Fruit fly (Drosophila melanogaster) whole organism, embryonic: Measurements from ENCODE around the gene corolla.

Experiments used
- Adf1 ChIP-seq: fragments of 200-800 bp; sonication (Bioruptor generic); IDR thresholded peaks from 2 replicates; pipeline ENCODE4 v1.3.6; 2022; ENCODE audit warnings: missing biosample characterization, missing genetic modification characterization
- CG10209 ChIP-seq: fragments of 200-800 bp; sonication (Bioruptor generic); optimal IDR thresholded peaks from 3 replicates; lab custom pipeline; 2017; ENCODE audit warnings: missing biosample characterization, mild to moderate bottlenecking, missing genetic modification characterization, missing genetic modification reagents
- CG1024 ChIP-seq: fragments of 200-800 bp; sonication (Bioruptor generic); IDR thresholded peaks from 2 replicates; pipeline ENCODE4 v1.3.6; 2022; ENCODE audit warnings: missing biosample characterization, missing genetic modification characterization
- CG10431 ChIP-seq: fragments of 200-800 bp; sonication (Bioruptor generic); optimal IDR thresholded peaks from 3 replicates; lab custom pipeline; 2018; ENCODE audit warnings: missing biosample characterization, mild to moderate bottlenecking, missing genetic modification characterization
- CG13624 ChIP-seq: fragments of 200-800 bp; sonication (Bioruptor generic); optimal IDR thresholded peaks from 2 replicates; lab custom pipeline; 2016; ENCODE audit warnings: missing biosample characterization, missing genetic modification characterization
- CG15514 ChIP-seq: fragments of 200-800 bp; sonication (Bioruptor generic); optimal IDR thresholded peaks from 3 replicates; lab custom pipeline; 2017; ENCODE audit warnings: missing biosample characterization, missing genetic modification characterization, mild to moderate bottlenecking, moderate library complexity, missing genetic modification reagents
- CG16779 ChIP-seq: fragments of 200-800 bp; sonication (Bioruptor generic); IDR thresholded peaks from 2 replicates; pipeline ENCODE4 v1.3.6; 2022; ENCODE audit warnings: missing biosample characterization, missing genetic modification characterization
- CG17568 ChIP-seq: fragments of 200-800 bp; sonication (Bioruptor generic); optimal IDR thresholded peaks from 2 replicates; lab custom pipeline; 2018; ENCODE audit warnings: missing biosample characterization, mild to moderate bottlenecking, missing genetic modification characterization, moderate library complexity
- CG18011 ChIP-seq: fragments of 200-800 bp; sonication (Bioruptor generic); optimal IDR thresholded peaks from 2 replicates; lab custom pipeline; 2017; ENCODE audit warnings: missing biosample characterization, missing genetic modification characterization, mild to moderate bottlenecking, moderate library complexity, missing genotype
- CG2202 ChIP-seq: fragments of 200-800 bp; sonication (Bioruptor generic); optimal IDR thresholded peaks from 2 replicates; lab custom pipeline; 2018; ENCODE audit warnings: missing biosample characterization, mild to moderate bottlenecking, missing genetic modification characterization
- CG30431 ChIP-seq: fragments of 200-800 bp; sonication (Bioruptor generic); optimal IDR thresholded peaks from 2 replicates; lab custom pipeline; 2017; ENCODE audit warnings: missing biosample characterization, missing genetic modification characterization
- CG3163 ChIP-seq: fragments of 200-800 bp; sonication (Bioruptor generic); optimal IDR thresholded peaks from 3 replicates; lab custom pipeline; 2016; ENCODE audit warnings: missing biosample characterization, missing genetic modification characterization
- CG32767 ChIP-seq: fragments of 200-800 bp; sonication (Bioruptor generic); IDR thresholded peaks from 2 replicates; pipeline ENCODE4 v1.3.6; 2022; ENCODE audit warnings: missing biosample characterization, missing genetic modification characterization
- CG34224 ChIP-seq: fragments of 200-800 bp; sonication (Bioruptor generic); IDR thresholded peaks from 3 replicates; pipeline ENCODE4 v1.3.6; 2022; ENCODE audit warnings: missing biosample characterization, missing genetic modification characterization; ENCODE audit not compliant: partially characterized antibody
- CG3838 ChIP-seq: fragments of 200-800 bp; sonication (Bioruptor generic); optimal IDR thresholded peaks from 3 replicates; lab custom pipeline; 2016; ENCODE audit warnings: missing biosample characterization, missing genetic modification characterization
- CG8944 ChIP-seq: fragments of 200-800 bp; sonication (Bioruptor generic); optimal IDR thresholded peaks from 3 replicates; lab custom pipeline; 2016; ENCODE audit warnings: missing biosample characterization, missing genetic modification characterization
- CG9797 ChIP-seq: fragments of 200-800 bp; sonication (Bioruptor generic); optimal IDR thresholded peaks from 3 replicates; lab custom pipeline; 2018; ENCODE audit warnings: missing biosample characterization, mild to moderate bottlenecking, missing genetic modification characterization
- CG9876 ChIP-seq: fragments of 200-800 bp; sonication (Bioruptor generic); optimal IDR thresholded peaks from 2 replicates; lab custom pipeline; 2016; ENCODE audit warnings: missing biosample characterization, missing genetic modification characterization
- Chrac-16 ChIP-seq: fragments of 200-800 bp; sonication (Bioruptor generic); optimal IDR thresholded peaks from 3 replicates; lab custom pipeline; 2016; ENCODE audit warnings: missing biosample characterization, missing genetic modification characterization
- CoRest ChIP-seq: fragments of 200-800 bp; sonication (Bioruptor generic); optimal IDR thresholded peaks from 3 replicates; lab custom pipeline; 2018; ENCODE audit warnings: missing biosample characterization, mild to moderate bottlenecking, missing genetic modification characterization, moderate library complexity
- Dip3 ChIP-seq: fragments of 200-800 bp; sonication (Bioruptor generic); optimal IDR thresholded peaks from 3 replicates; lab custom pipeline; 2016; ENCODE audit warnings: missing biosample characterization, missing genetic modification characterization
- Dll ChIP-seq: fragments of 200-800 bp; sonication (Bioruptor generic); IDR thresholded peaks from 4 replicates; pipeline ENCODE4 v1.3.6; 2022; ENCODE audit warnings: missing biosample characterization, missing genetic modification characterization; ENCODE audit not compliant: partially characterized antibody
- GATAe ChIP-seq: fragments of 200-800 bp; sonication (Bioruptor generic); conservative IDR thresholded peaks from 2 replicates; pipeline ENCODE4 v1.3.6; 2022; ENCODE audit warnings: missing biosample characterization, missing genetic modification characterization
- HmgD ChIP-seq: fragments of 200-800 bp; sonication (Bioruptor generic); optimal IDR thresholded peaks from 3 replicates; lab custom pipeline; 2016; ENCODE audit warnings: missing biosample characterization, missing genetic modification characterization
- MESR4 ChIP-seq: fragments of 200-800 bp; sonication (Bioruptor generic); optimal IDR thresholded peaks from 2 replicates; lab custom pipeline; 2018; ENCODE audit warnings: missing biosample characterization, mild to moderate bottlenecking, missing genetic modification characterization, moderate library complexity
- Med ChIP-seq: fragments of 200-800 bp; sonication (Bioruptor generic); peaks from one replicate; lab custom pipeline; 2016; ENCODE audit warnings: missing biosample characterization, missing genetic modification characterization, mild to moderate bottlenecking, inconsistent platforms, moderate library complexity
- Opbp ChIP-seq: fragments of 200-800 bp; sonication (Bioruptor generic); IDR thresholded peaks from 3 replicates; pipeline ENCODE4 v1.3.6; 2022; ENCODE audit warnings: missing biosample characterization, missing genetic modification characterization; ENCODE audit not compliant: partially characterized antibody
- Optix ChIP-seq: fragments of 200-800 bp; sonication (Bioruptor generic); IDR thresholded peaks from 3 replicates; pipeline ENCODE4 v1.3.6; 2022; ENCODE audit warnings: missing biosample characterization, missing genetic modification characterization
- PHDP ChIP-seq: fragments of 200-800 bp; sonication (Bioruptor generic); optimal IDR thresholded peaks from 3 replicates; lab custom pipeline; 2018; ENCODE audit warnings: missing biosample characterization, mild to moderate bottlenecking, missing genetic modification characterization, moderate library complexity
- Rfx ChIP-seq: fragments of 200-800 bp; sonication (Bioruptor generic); IDR thresholded peaks from 2 replicates; pipeline ENCODE4 v1.3.6; 2022; ENCODE audit warnings: missing biosample characterization, missing genetic modification characterization
- Scr ChIP-seq: fragments of 200-800 bp; sonication (Bioruptor generic); IDR thresholded peaks from 2 replicates; pipeline ENCODE4 v1.3.6; 2022; ENCODE audit warnings: missing biosample characterization, missing genetic modification characterization; ENCODE audit not compliant: partially characterized antibody
- Sox102F ChIP-seq: fragments of 200-800 bp; sonication (Bioruptor generic); optimal IDR thresholded peaks from 2 replicates; lab custom pipeline; 2018; ENCODE audit warnings: missing biosample characterization, mild to moderate bottlenecking, missing genetic modification characterization, moderate library complexity
- Taf1 ChIP-seq: fragments of 200-800 bp; sonication (Bioruptor generic); IDR thresholded peaks from 2 replicates; pipeline ENCODE4 v1.3.6; 2022; ENCODE audit warnings: missing biosample characterization, missing genetic modification characterization
- bigmax ChIP-seq: fragments of 200-800 bp; sonication (Bioruptor generic); optimal IDR thresholded peaks from 2 replicates; lab custom pipeline; 2018; ENCODE audit warnings: missing biosample characterization, mild to moderate bottlenecking, missing genetic modification characterization
- bowl ChIP-seq: fragments of 200-800 bp; sonication (Bioruptor generic); IDR thresholded peaks from 2 replicates; pipeline ENCODE4 v1.3.6; 2022; ENCODE audit warnings: missing biosample characterization, missing genetic modification characterization
- br ChIP-seq: fragments of >200 bp; optimal IDR thresholded peaks from 2 replicates; lab custom pipeline; 2017
- chif ChIP-seq, 2 experiments: fragments of 200-800 bp; sonication (Bioruptor generic); optimal IDR thresholded peaks; 3 replicates each; lab custom pipeline; 2016; ENCODE audit warnings: missing biosample characterization in 2 of 2, missing genetic modification characterization in 2 of 2
- dmrt99B ChIP-seq: fragments of 200-800 bp; sonication (Bioruptor generic); optimal IDR thresholded peaks from 2 replicates; lab custom pipeline; 2018; ENCODE audit warnings: missing biosample characterization, mild to moderate bottlenecking, missing genetic modification characterization, moderate library complexity
- fu2 ChIP-seq: fragments of 200-800 bp; sonication (Bioruptor generic); optimal IDR thresholded peaks from 2 replicates; lab custom pipeline; 2016; ENCODE audit warnings: missing biosample characterization, missing genetic modification characterization
- gce ChIP-seq: fragments of 200-800 bp; sonication (Bioruptor generic); IDR thresholded peaks from 3 replicates; pipeline ENCODE4 v1.3.6; 2022; ENCODE audit warnings: missing biosample characterization, missing genetic modification characterization
- gfzf ChIP-seq: fragments of 200-800 bp; sonication (Bioruptor generic); optimal IDR thresholded peaks from 2 replicates; lab custom pipeline; 2016; ENCODE audit warnings: missing biosample characterization, mild to moderate bottlenecking, missing genetic modification characterization, moderate library complexity
- ind ChIP-seq: fragments of 200-800 bp; sonication (Bioruptor generic); optimal IDR thresholded peaks from 3 replicates; lab custom pipeline; 2016; ENCODE audit warnings: missing biosample characterization, missing genetic modification characterization
- insv ChIP-seq, 2 experiments: fragments of 200-800 bp; sonication (Bioruptor generic); optimal IDR thresholded peaks; 3 replicates each; lab custom pipeline; 2016 to 2018; ENCODE audit warnings: missing biosample characterization in 2 of 2, missing genetic modification characterization in 2 of 2
- inv ChIP-seq: fragments of 200-800 bp; sonication (Bioruptor generic); IDR thresholded peaks from 2 replicates; pipeline ENCODE4 v1.3.6; 2022; ENCODE audit warnings: missing biosample characterization, missing genetic modification characterization; ENCODE audit not compliant: partially characterized antibody
- pros ChIP-seq: fragments of 200-800 bp; sonication (Bioruptor generic); optimal IDR thresholded peaks from 3 replicates; lab custom pipeline; 2019; ENCODE audit warnings: missing biosample characterization, mild to moderate bottlenecking, missing genetic modification characterization, moderate library complexity
- sd ChIP-seq: fragments of 200-800 bp; sonication (Bioruptor generic); optimal IDR thresholded peaks from 3 replicates; lab custom pipeline; 2018; ENCODE audit warnings: missing biosample characterization, mild to moderate bottlenecking, missing genetic modification characterization, moderate library complexity
- sens ChIP-seq: fragments of 200-800 bp; sonication (Bioruptor generic); peaks from one replicate; lab custom pipeline; 2016; ENCODE audit warnings: missing biosample characterization, missing genetic modification characterization
- tgo ChIP-seq: fragments of 200-800 bp; sonication (Bioruptor generic); IDR thresholded peaks from 3 replicates; pipeline ENCODE4 v1.3.6; 2022; ENCODE audit warnings: missing biosample characterization, missing genetic modification characterization
- tx ChIP-seq: fragments of 200-800 bp; sonication (Bioruptor generic); optimal IDR thresholded peaks from 2 replicates; lab custom pipeline; 2016; ENCODE audit warnings: missing biosample characterization, missing genetic modification characterization
- zfh2 ChIP-seq: fragments of 200-800 bp; sonication (Bioruptor generic); optimal IDR thresholded peaks from 2 replicates; lab custom pipeline; 2016; ENCODE audit warnings: missing biosample characterization, missing genetic modification characterization

corolla gene

dm6 chrX:17631996-17632612, at the start of gene corolla, which contains the start of gene ND-24 (continued):
- TF ChIP-seq Optix (GFP tag; lab: Robert Waterston, UW) = peak; percentile 70; the same call in 2 of the 3 replicates
- peak; percentile 45 for TF ChIP-seq gfzf
- no peak for TF ChIP-seq Sox102F (GFP tag; lab: Kevin White, UChicago)
- TF ChIP-seq sd (tag; lab: Kevin White, UChicago) = no peak
- TF ChIP-seq tgo = peak; percentile 91
- peak; percentile 63 for TF ChIP-seq MESR4 (GFP tag; lab: Kevin White, UChicago)
- TF ChIP-seq Dip3 (GFP tag; lab: Kevin White, UChicago) = peak; percentile 84
- peak; percentile 68; the same call in 1 of the 2 replicates for TF ChIP-seq bowl (GFP tag; lab: Robert Waterston, UW)
- TF ChIP-seq bigmax = no peak
- peak; percentile 65 for TF ChIP-seq Taf1 (GFP tag; lab: Robert Waterston, UW)
- TF ChIP-seq chif (GFP tag; optimal IDR thresholded peaks at IDR 0.05; lab: Kevin White, UChicago) = peak; percentile 79 to 81
- peak; percentile 76 for TF ChIP-seq CG3838 (GFP tag; lab: Kevin White, UChicago)
- TF ChIP-seq CG9876 (GFP tag; lab: Kevin White, UChicago) = peak; percentile 68
- TF ChIP-seq Dll (GFP tag; lab: Robert Waterston, UW) = peak; percentile 95
- no peak; the same call in 1 of the 2 replicates for TF ChIP-seq GATAe (GFP tag; lab: Robert Waterston, UW)
- no peak for TF ChIP-seq insv (GFP tag; optimal IDR thresholded peaks at IDR 0.05; lab: Kevin White, UChicago)
- peak; percentile 85 for TF ChIP-seq Chrac-16
- no peak for TF ChIP-seq CG10431 (GFP tag; lab: Kevin White, UChicago)
- peak; percentile 88 for TF ChIP-seq inv
- TF ChIP-seq CG8944 (GFP tag; lab: Kevin White, UChicago) = peak; percentile 81
- peak; percentile 50 for TF ChIP-seq CG9797
- peak; percentile 71 for TF ChIP-seq fu2 (GFP tag; lab: Kevin White, UChicago)
- TF ChIP-seq Scr (GFP tag; lab: Robert Waterston, UW) = peak; percentile 91
- peak; percentile 79 for TF ChIP-seq PHDP (tag; lab: Kevin White, UChicago)
- no peak for TF ChIP-seq pros (GFP tag; lab: Kevin White, UChicago)
- peak; percentile 77 for TF ChIP-seq CG1024 (GFP tag; lab: Robert Waterston, UW)
- TF ChIP-seq CG2202 = peak; percentile 41
- TF ChIP-seq br (lab: Kevin White, UChicago) = no peak
- peak; percentile 70 for TF ChIP-seq CG18011 (GFP tag; lab: Kevin White, UChicago)
- TF ChIP-seq CG30431 (GFP tag; lab: Kevin White, UChicago) = peak; percentile 47
- TF ChIP-seq CG10209 = peak; percentile 68
- TF ChIP-seq CG32767 (GFP tag; lab: Robert Waterston, UW) = peak; percentile 80; the same call in 1 of the 2 replicates
- TF ChIP-seq zfh2 (GFP tag; lab: Kevin White, UChicago) = peak; percentile 85
- no peak for TF ChIP-seq HmgD (GFP tag; lab: Kevin White, UChicago)
- TF ChIP-seq CG15514 = peak; percentile 84
- peak; percentile 90 for TF ChIP-seq CG34224
- peak; percentile 82 for TF ChIP-seq CoRest (tag; lab: Kevin White, UChicago)
- TF ChIP-seq ind (GFP tag; lab: Kevin White, UChicago) = peak; percentile 87
- TF ChIP-seq Opbp (GFP tag; lab: Robert Waterston, UW) = peak; percentile 81; the same call in 2 of the 3 replicates
- peak; percentile 92 for TF ChIP-seq Rfx (GFP tag; lab: Robert Waterston, UW)
- TF ChIP-seq Adf1 (GFP tag; lab: Robert Waterston, UW) = peak; percentile 67
- no peak for TF ChIP-seq CG17568 (GFP tag; lab: Kevin White, UChicago)
- peak; percentile 97 for TF ChIP-seq sens (GFP tag; lab: Kevin White, UChicago)
- peak; percentile 67; the same call in 1 of the 2 replicates for TF ChIP-seq CG16779 (GFP tag; lab: Robert Waterston, UW)
- TF ChIP-seq dmrt99B (tag; lab: Kevin White, UChicago) = no peak
- TF ChIP-seq CG13624 (GFP tag; lab: Kevin White, UChicago) = peak; percentile 88
- peak; percentile 79 for TF ChIP-seq tx (GFP tag; lab: Kevin White, UChicago)
- TF ChIP-seq Med (GFP tag; lab: Kevin White, UChicago) = peak; percentile 97
- TF ChIP-seq gce (GFP tag; lab: Robert Waterston, UW) = peak; percentile 59; the same call in 1 of the 3 replicates
- TF ChIP-seq CG3163 = peak; percentile 53
